Fruit fly (Drosophila melanogaster) whole organism, prepupa: ENCODE measurements around the gene IntS4.

Experiments
- CG10669 ChIP-seq: fragments of 200-800 bp; sonication (Bioruptor generic); optimal IDR thresholded peaks from 3 replicates; lab custom pipeline; 2018; ENCODE audit warnings: missing biosample characterization, mild to moderate bottlenecking, missing genetic modification characterization, moderate library complexity
- CG32006 ChIP-seq: fragments of 200-800 bp; sonication (Bioruptor generic); optimal IDR thresholded peaks from 3 replicates; lab custom pipeline; 2017; ENCODE audit warnings: missing biosample characterization, mild to moderate bottlenecking, missing genetic modification characterization
- CG34406 ChIP-seq: fragments of 200-800 bp; sonication (Bioruptor generic); optimal IDR thresholded peaks from 3 replicates; lab custom pipeline; 2016; ENCODE audit warnings: missing biosample characterization, missing genetic modification characterization
- CG3919 ChIP-seq: fragments of 200-800 bp; sonication (Bioruptor generic); optimal IDR thresholded peaks from 3 replicates; lab custom pipeline; 2016; ENCODE audit warnings: missing biosample characterization, missing genetic modification characterization
- CG4318 ChIP-seq: fragments of 200-800 bp; sonication (Bioruptor generic); optimal IDR thresholded peaks from 3 replicates; lab custom pipeline; 2017; ENCODE audit warnings: missing biosample characterization, mild to moderate bottlenecking, missing genetic modification characterization
- CG6163 ChIP-seq: fragments of 200-800 bp; sonication (Bioruptor generic); IDR thresholded peaks from 3 replicates; pipeline ENCODE4 v1.3.6; 2022; ENCODE audit warnings: missing biosample characterization, missing genetic modification characterization
- CG6808 ChIP-seq: fragments of 200-800 bp; sonication (Bioruptor generic); optimal IDR thresholded peaks from 3 replicates; lab custom pipeline; 2017; ENCODE audit warnings: missing biosample characterization, missing genetic modification characterization, mild to moderate bottlenecking, moderate library complexity, missing genetic modification reagents
- Eip78C ChIP-seq: fragments of 200-800 bp; sonication (Bioruptor generic); peaks from one replicate; lab custom pipeline; 2016; ENCODE audit warnings: missing biosample characterization, missing genetic modification characterization
- Ets21C ChIP-seq: fragments of 200-800 bp; sonication (Bioruptor generic); optimal IDR thresholded peaks from 3 replicates; lab custom pipeline; 2016; ENCODE audit warnings: missing biosample characterization, missing genetic modification characterization
- esn ChIP-seq: fragments of 200-800 bp; sonication (Bioruptor generic); optimal IDR thresholded peaks from 2 replicates; lab custom pipeline; 2016; ENCODE audit warnings: missing biosample characterization, mild to moderate bottlenecking, missing genetic modification characterization, moderate library complexity
- pdm3 ChIP-seq: fragments of 200-800 bp; sonication (Bioruptor generic); optimal IDR thresholded peaks from 3 replicates; lab custom pipeline; 2016; ENCODE audit warnings: missing biosample characterization, missing genetic modification characterization
- ss ChIP-seq, 2 experiments: fragments of 200-800 bp; sonication (Bioruptor generic); optimal IDR thresholded peaks; 2 replicates in 1 of 2; 3 replicates in 1 of 2; lab custom pipeline; 2017 to 2018; ENCODE audit warnings: mild to moderate bottlenecking in 2 of 2, missing biosample characterization in 2 of 2, missing genetic modification characterization in 2 of 2, moderate library complexity in 1 of 2
- svp ChIP-seq: fragments of 200-800 bp; sonication (Bioruptor generic); peaks from one replicate; lab custom pipeline; 2016; ENCODE audit warnings: missing biosample characterization, missing genetic modification characterization

The IntS4 gene

dm6 chrX:8510731-8511130 is 47.9 kb downstream of the IntS4 start:
- peak; percentile 9 for TF ChIP-seq svp (GFP tag; lab: Kevin White, UChicago)
- TF ChIP-seq ss (GFP tag; optimal IDR thresholded peaks at IDR 0.05; lab: Kevin White, UChicago) = peak; percentile 13 to 23
- TF ChIP-seq CG6163 (GFP tag; lab: Robert Waterston, UW) = 0 out of 3 replicates have a peak, but pooled peaks have one; percentile 27
- peak; percentile 72 for TF ChIP-seq Eip78C
- TF ChIP-seq CG4318 (GFP tag; lab: Kevin White, UChicago) = no peak
- TF ChIP-seq esn (GFP tag; lab: Kevin White, UChicago) = no peak
- TF ChIP-seq CG32006 (GFP tag; lab: Kevin White, UChicago) = no peak
- TF ChIP-seq CG3919 = no peak
- TF ChIP-seq CG6808 (GFP tag; lab: Kevin White, UChicago) = peak; percentile 20
- no peak for TF ChIP-seq CG10669
- no peak for TF ChIP-seq pdm3 (GFP tag; lab: Kevin White, UChicago)
- TF ChIP-seq CG34406 = no peak
- no peak for TF ChIP-seq Ets21C (GFP tag; lab: Kevin White, UChicago)
- TF ChIP-seq, all 60 proteins: peak for 5
